Fruit fly (Drosophila melanogaster) whole organism, wandering third instar larva: ENCODE data around the gene Gr21a.

ENCODE experiments used
- Abd-B ChIP-seq: fragments of >200 bp; optimal IDR thresholded peaks from 2 replicates; lab custom pipeline; 2017; ENCODE audit warnings: missing biosample characterization, missing genetic modification characterization
- CG32264 ChIP-seq: fragments of 200-800 bp; sonication (Bioruptor generic); optimal IDR thresholded peaks from 2 replicates; lab custom pipeline; 2016; ENCODE audit warnings: missing biosample characterization, missing genetic modification characterization
- CG9705 ChIP-seq: fragments of 200-800 bp; sonication (Bioruptor generic); optimal IDR thresholded peaks from 2 replicates; lab custom pipeline; 2018; ENCODE audit warnings: missing biosample characterization, mild to moderate bottlenecking, missing genetic modification characterization
- CrebA ChIP-seq: fragments of 200-800 bp; sonication (Bioruptor generic); optimal IDR thresholded peaks from 2 replicates; lab custom pipeline; 2016; ENCODE audit warnings: missing biosample characterization, mild to moderate bottlenecking, missing genetic modification characterization, borderline replicate concordance
- Dfd ChIP-seq: fragments of >200 bp; optimal IDR thresholded peaks from 2 replicates; lab custom pipeline; 2017; ENCODE audit warnings: missing biosample characterization, missing genetic modification characterization
- Dif ChIP-seq: fragments of 200-275, 200-300 bp; sonication (Bioruptor generic); optimal IDR thresholded peaks from 2 replicates; lab custom pipeline; 2018; ENCODE audit warnings: missing biosample characterization, missing genetic modification characterization; ENCODE audit not compliant: partially characterized antibody
- GATAd ChIP-seq: sonication (Bioruptor generic); optimal IDR thresholded peaks from 2 replicates; lab custom pipeline; 2016; ENCODE audit warnings: missing biosample characterization, missing genetic modification characterization
- HLH106 ChIP-seq: fragments of 200-800 bp; optimal IDR thresholded peaks from 3 replicates; lab custom pipeline; 2019; ENCODE audit warnings: missing biosample characterization, mild to moderate bottlenecking, missing genetic modification characterization, moderate library complexity
- Hnf4 ChIP-seq: fragments of 200-800 bp; sonication (Bioruptor generic); optimal IDR thresholded peaks from 2 replicates; lab custom pipeline; 2016; ENCODE audit warnings: missing biosample characterization, mild to moderate bottlenecking, missing genetic modification characterization
- Hr78 ChIP-seq: fragments of >200 bp; optimal IDR thresholded peaks from 2 replicates; lab custom pipeline; 2017; ENCODE audit warnings: missing biosample characterization, missing genetic modification characterization
- Hr83 ChIP-seq: fragments of 200-300 bp; sonication (Bioruptor generic); optimal IDR thresholded peaks from 2 replicates; lab custom pipeline; 2016; ENCODE audit warnings: missing biosample characterization, mild to moderate bottlenecking, missing genetic modification characterization, moderate library complexity; ENCODE audit not compliant: poor library complexity, severe bottlenecking
- Jra ChIP-seq: sonication (Bioruptor generic); optimal IDR thresholded peaks from 2 replicates; lab custom pipeline; 2016; ENCODE audit warnings: missing biosample characterization, missing genetic modification characterization
- Mio ChIP-seq: sonication (Bioruptor generic); optimal IDR thresholded peaks from 2 replicates; lab custom pipeline; 2016; ENCODE audit warnings: missing biosample characterization, missing genetic modification characterization
- Myc ChIP-seq: fragments of >200 bp; optimal IDR thresholded peaks from 2 replicates; lab custom pipeline; 2017
- N ChIP-seq: fragments of >200 bp; optimal IDR thresholded peaks from 2 replicates; lab custom pipeline; 2018; ENCODE audit warnings: missing biosample characterization, missing external identifiers, missing genetic modification characterization
- OdsH ChIP-seq: fragments of 200-800 bp; sonication (Bioruptor generic); optimal IDR thresholded peaks from 2 replicates; lab custom pipeline; 2016; ENCODE audit warnings: missing biosample characterization, mild to moderate bottlenecking, missing genetic modification characterization
- Rel ChIP-seq, 2 experiments: fragments of 200-800 bp; sonication (Bioruptor generic) in 1 of 2; optimal IDR thresholded peaks; 2 replicates in 1 of 2; 3 replicates in 1 of 2; lab custom pipeline; 2016 to 2019; ENCODE audit warnings: mild to moderate bottlenecking in 2 of 2, missing biosample characterization in 2 of 2, missing genetic modification characterization in 2 of 2, moderate library complexity in 1 of 2
- Sp1 ChIP-seq: fragments of 200-800 bp; sonication (Bioruptor generic); optimal IDR thresholded peaks from 3 replicates; lab custom pipeline; 2019; ENCODE audit warnings: missing biosample characterization, mild to moderate bottlenecking, missing genetic modification characterization, moderate library complexity
- Vsx2 ChIP-seq: fragments of 200-300, 225-300 bp; sonication (Bioruptor generic); optimal IDR thresholded peaks from 2 replicates; lab custom pipeline; 2018; ENCODE audit warnings: missing biosample characterization, missing genetic modification characterization; ENCODE audit not compliant: partially characterized antibody
- br ChIP-seq: fragments of 200-800 bp; sonication (Bioruptor generic); optimal IDR thresholded peaks from 2 replicates; lab custom pipeline; 2016; ENCODE audit warnings: missing biosample characterization, missing genetic modification characterization
- brk ChIP-seq: fragments of 200-800 bp; sonication (Bioruptor generic); optimal IDR thresholded peaks from 2 replicates; lab custom pipeline; 2016; ENCODE audit warnings: missing biosample characterization, mild to moderate bottlenecking, missing genetic modification characterization
- dl ChIP-seq, 2 experiments: fragments of 175-275, 200-275 bp in 1 of 2; fragments of 200-275 bp in 1 of 2; sonication (Bioruptor generic); optimal IDR thresholded peaks; lab custom pipeline; 2018; ENCODE audit warnings: mild to moderate bottlenecking in 2 of 2, missing biosample characterization in 2 of 2, missing genetic modification characterization in 2 of 2, moderate library complexity in 2 of 2; ENCODE audit not compliant: partially characterized antibody in 2 of 2, insufficient read depth in 1 of 2
- dmrt93B ChIP-seq: fragments of 200-800 bp; sonication (Bioruptor generic); optimal IDR thresholded peaks from 2 replicates; lab custom pipeline; 2018; ENCODE audit warnings: missing biosample characterization, mild to moderate bottlenecking, missing genetic modification characterization
- dsf ChIP-seq: sonication (Bioruptor generic); optimal IDR thresholded peaks from 2 replicates; lab custom pipeline; 2016; ENCODE audit warnings: missing biosample characterization, missing genetic modification characterization, borderline replicate concordance
- ey ChIP-seq: fragments of 200-800 bp; sonication (Bioruptor generic); optimal IDR thresholded peaks from 2 replicates; lab custom pipeline; 2016; ENCODE audit warnings: missing biosample characterization, missing genetic modification characterization
- foxo ChIP-seq, 2 experiments: fragments of 200-800 bp; sonication (Bioruptor generic); optimal IDR thresholded peaks; 2 replicates in 1 of 2; 3 replicates in 1 of 2; lab custom pipeline; 2016 to 2017; ENCODE audit warnings: missing biosample characterization in 2 of 2, missing genetic modification characterization in 2 of 2
- fru ChIP-seq: fragments of 200-800 bp; sonication (Bioruptor generic); optimal IDR thresholded peaks from 3 replicates; lab custom pipeline; 2016; ENCODE audit warnings: missing biosample characterization, mild to moderate bottlenecking, missing genetic modification characterization
- h ChIP-seq: fragments of 200-800 bp; sonication (Bioruptor generic); optimal IDR thresholded peaks from 3 replicates; lab custom pipeline; 2016; ENCODE audit warnings: missing biosample characterization, mild to moderate bottlenecking, missing genetic modification characterization
- jim ChIP-seq: fragments of 175-275, 200-325 bp; sonication (Bioruptor generic); optimal IDR thresholded peaks from 2 replicates; lab custom pipeline; 2016; ENCODE audit warnings: missing biosample characterization, mild to moderate bottlenecking, missing genetic modification characterization
- lola ChIP-seq: fragments of >200 bp; optimal IDR thresholded peaks from 2 replicates; lab custom pipeline; 2017; ENCODE audit warnings: missing biosample characterization, missing genetic modification characterization
- pan ChIP-seq: fragments of >200 bp; optimal IDR thresholded peaks from 2 replicates; lab custom pipeline; 2017
- psq ChIP-seq: fragments of 200-800 bp; sonication (Bioruptor generic); optimal IDR thresholded peaks from 3 replicates; lab custom pipeline; 2017; ENCODE audit warnings: missing biosample characterization, mild to moderate bottlenecking, missing genetic modification characterization, moderate library complexity
- rgr ChIP-seq: fragments of 200-800 bp; sonication (Bioruptor generic); optimal IDR thresholded peaks from 3 replicates; lab custom pipeline; 2016; ENCODE audit warnings: missing biosample characterization, mild to moderate bottlenecking, missing genetic modification characterization
- sage ChIP-seq: fragments of 200-800 bp; sonication (Bioruptor generic); optimal IDR thresholded peaks from 2 replicates; lab custom pipeline; 2016; ENCODE audit warnings: missing biosample characterization, mild to moderate bottlenecking, missing genetic modification characterization
- sv ChIP-seq: fragments of 200-800 bp; sonication (Bioruptor generic); optimal IDR thresholded peaks from 3 replicates; lab custom pipeline; 2016; ENCODE audit warnings: missing biosample characterization, missing genetic modification characterization
- tai ChIP-seq: sonication (Bioruptor generic); optimal IDR thresholded peaks from 2 replicates; lab custom pipeline; 2016; ENCODE audit warnings: missing biosample characterization, missing genetic modification characterization
- usp ChIP-seq: fragments of >200 bp; optimal IDR thresholded peaks from 2 replicates; lab custom pipeline; 2017; ENCODE audit warnings: missing biosample characterization, missing genetic modification characterization
- woc ChIP-seq: sonication (Bioruptor generic); optimal IDR thresholded peaks from 2 replicates; lab custom pipeline; 2016; ENCODE audit warnings: missing biosample characterization, mild to moderate bottlenecking, missing genetic modification characterization

Gene Gr21a

DNA sequence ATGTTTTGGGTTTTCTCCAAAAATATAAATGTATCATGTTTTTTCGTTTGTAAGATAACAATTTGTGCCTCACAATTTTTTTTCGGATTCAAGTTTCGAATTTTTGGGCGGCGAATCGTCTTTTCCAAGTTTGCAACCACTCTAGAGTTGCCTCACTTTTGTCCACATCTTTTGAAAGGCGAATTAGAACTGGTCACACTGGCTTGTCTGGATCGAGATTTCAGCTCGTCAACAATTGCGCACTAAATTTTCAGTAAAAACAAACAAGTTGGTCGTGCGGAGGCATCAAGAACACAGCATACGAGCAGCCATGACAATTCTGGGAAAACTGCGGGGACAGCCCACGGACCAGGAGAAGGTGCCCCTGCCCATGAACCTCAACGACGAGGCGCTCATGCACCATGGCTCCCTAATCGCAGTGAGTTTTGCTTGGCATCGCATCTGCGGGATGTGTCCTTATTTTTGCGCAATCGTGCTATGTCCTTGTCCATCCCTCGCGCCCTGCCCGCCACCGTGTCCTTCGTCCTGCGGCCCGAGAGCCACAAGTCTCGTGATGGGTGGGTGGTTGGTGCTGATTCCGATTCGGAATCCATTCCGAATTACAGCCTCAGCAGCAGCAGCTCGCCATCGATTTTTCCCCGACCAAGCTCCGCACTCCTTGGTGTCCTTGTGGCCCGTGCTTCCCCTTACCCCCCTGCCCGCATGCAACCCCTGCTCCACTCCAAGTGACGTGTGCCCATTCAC, 41.1 kb downstream of the Gr21a start, which contains the start of gene CG3662:
Gene CG3662, plus strand, starts transcription at position 48 of the 744 bp plus-strand sequence.
- TF ChIP-seq Dif (GFP tag; lab: Kevin White, UChicago) (no peak), rgr (GFP tag; lab: Kevin White, UChicago) (peak; percentile 22), Rel (GFP tag; optimal IDR thresholded peaks at IDR 0.05; lab: Kevin White, UChicago) (no peak), Rel (tag; optimal IDR thresholded peaks at IDR 0.05; lab: Kevin White, UChicago) (peak; percentile 71), GATAd (GFP tag; lab: Kevin White, UChicago) (no peak)

DNA sequence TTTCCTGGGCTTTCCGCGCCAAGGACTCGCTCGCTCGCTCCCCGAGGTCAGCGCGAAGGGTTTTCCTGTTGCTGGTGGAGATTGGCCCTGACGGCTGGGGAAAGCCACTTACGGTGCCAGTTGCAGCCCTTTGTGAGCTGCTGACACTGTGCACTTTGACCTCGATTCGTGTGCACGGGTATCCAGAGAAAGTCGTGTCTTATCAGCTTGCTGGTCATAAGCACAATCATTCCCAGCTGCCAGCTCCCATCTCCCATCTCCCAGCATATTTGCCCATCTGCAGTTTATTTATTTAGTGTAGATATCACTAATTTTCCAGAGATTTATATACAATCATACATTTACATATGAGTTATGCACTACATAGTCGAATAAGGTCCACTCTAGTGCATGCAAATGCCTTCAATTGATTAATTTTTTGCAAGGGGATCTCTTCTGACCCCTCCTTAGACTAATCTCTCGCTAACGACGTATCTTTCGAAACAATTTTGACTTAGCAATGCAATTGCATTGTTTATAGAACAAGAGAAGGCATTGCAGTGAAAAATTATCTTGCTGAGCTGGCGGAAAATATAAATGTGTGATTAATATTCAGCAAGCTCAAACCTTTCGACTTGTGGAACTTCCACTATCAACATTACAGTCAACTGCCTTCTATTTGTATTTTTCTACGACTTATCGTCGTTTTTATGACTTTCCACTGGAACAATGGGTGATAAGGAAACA, 41.9 kb downstream of the Gr21a start:
- TF ChIP-seq fru (GFP tag; lab: Kevin White, UChicago) (peak; percentile 13), ey (GFP tag; lab: Kevin White, UChicago) (no peak)

DNA sequence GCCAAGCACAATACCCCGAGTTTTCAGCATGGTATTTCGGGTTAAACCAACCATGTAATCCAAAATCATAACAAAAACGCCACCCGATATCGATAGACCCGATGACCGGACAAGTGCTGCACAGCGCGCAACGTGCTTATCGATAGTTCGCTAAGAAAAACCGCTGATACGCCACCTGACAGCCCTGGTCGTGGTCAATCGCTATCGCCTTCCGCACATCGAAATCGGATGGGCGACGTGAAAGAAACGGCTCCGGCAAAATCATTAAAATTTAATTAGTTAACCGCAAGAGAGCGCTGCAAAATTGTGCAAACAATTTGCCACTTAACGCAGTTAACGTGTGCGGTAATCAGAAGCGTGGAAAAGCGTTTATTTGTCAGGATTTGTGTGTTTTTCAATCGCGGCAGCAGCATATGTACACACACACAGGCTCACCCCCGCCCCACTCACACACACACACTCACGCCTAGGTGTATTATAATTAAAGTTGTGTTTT, 45.5 kb downstream of the Gr21a start, which contains the start of the genes CG3862 and dock:
Gene CG3862, minus strand, starts transcription at position 94 of the 496 bp plus-strand sequence.
Gene dock, plus strand, starts transcription at position 202 of the 496 bp plus-strand sequence.
- TF ChIP-seq rgr (GFP tag; lab: Kevin White, UChicago) (peak; percentile 59), jim (no peak), Vsx2 (GFP tag; lab: Kevin White, UChicago) (no peak), Dif (GFP tag; lab: Kevin White, UChicago) (no peak), Abd-B (no peak), br (peak; percentile 61), psq (GFP tag; lab: Kevin White, UChicago) (no peak), dsf (GFP tag; lab: Kevin White, UChicago) (no peak), brk (GFP tag; lab: Kevin White, UChicago) (no peak), sage (GFP tag; lab: Kevin White, UChicago) (no peak), foxo (GFP tag; optimal IDR thresholded peaks at IDR 0.05; lab: Kevin White, UChicago) (peak in 1 of 2 experiments; percentile 73), h (GFP tag; lab: Kevin White, UChicago) (peak; percentile 50), Dfd (no peak), Mio (GFP tag; lab: Kevin White, UChicago) (no peak), dmrt93B (GFP tag; lab: Kevin White, UChicago) (no peak), Hr83 (peak; percentile 89), CrebA (GFP tag; lab: Kevin White, UChicago) (no peak), CG32264 (GFP tag; lab: Kevin White, UChicago) (no peak), lola (GFP tag; lab: Kevin White, UChicago) (no peak), Jra (GFP tag; lab: Kevin White, UChicago) (peak; percentile 32), fru (GFP tag; lab: Kevin White, UChicago) (peak; percentile 66), Sp1 (peak; percentile 61), HLH106 (tag; lab: Kevin White, UChicago) (peak; percentile 17), N (peak; percentile 18), tai (no peak), GATAd (GFP tag; lab: Kevin White, UChicago) (no peak), OdsH (peak; percentile 33), ey (GFP tag; lab: Kevin White, UChicago) (peak; percentile 23), usp (GFP tag; lab: Kevin White, UChicago) (no peak), pan (lab: Kevin White, UChicago) (no peak), dl (GFP tag; optimal IDR thresholded peaks at IDR 0.05; lab: Kevin White, UChicago; ENCODE audit: insufficient read depth in 1 of 2, partially characterized antibody in 2 of 2) (peak in 1 of 2 experiments; percentile 2), sv (GFP tag; lab: Kevin White, UChicago) (peak; percentile 2), Hnf4 (peak; percentile 59), Rel (GFP tag; optimal IDR thresholded peaks at IDR 0.05; lab: Kevin White, UChicago) (no peak), Rel (tag; optimal IDR thresholded peaks at IDR 0.05; lab: Kevin White, UChicago) (peak; percentile 61), CG9705 (no peak), Hr78 (GFP tag; lab: Kevin White, UChicago) (no peak), woc (GFP tag; lab: Kevin White, UChicago) (no peak), Myc (lab: Kevin White, UChicago) (peak; percentile 55)
- TF ChIP-seq, all 38 proteins: peak for 17
